Fruit fly (Drosophila melanogaster) whole organism, embryonic: ENCODE measurements around the gene jhamt.

Source experiments
- BEAF-32 ChIP-seq: fragments of 200-800 bp; sonication (Bioruptor generic); optimal IDR thresholded peaks from 3 replicates; lab custom pipeline; 2017; ENCODE audit warnings: missing biosample characterization, missing genetic modification characterization, mild to moderate bottlenecking, moderate library complexity, missing genetic modification reagents
- CG10274 ChIP-seq: fragments of 200-800 bp; sonication (Bioruptor generic); optimal IDR thresholded peaks from 3 replicates; lab custom pipeline; 2017; ENCODE audit warnings: missing biosample characterization, mild to moderate bottlenecking, missing genetic modification characterization
- CG11723 ChIP-seq: fragments of 200-800 bp; sonication (Bioruptor generic); optimal IDR thresholded peaks from 2 replicates; lab custom pipeline; 2017; ENCODE audit warnings: missing biosample characterization, mild to moderate bottlenecking, missing genetic modification characterization
- CG12236 ChIP-seq: fragments of 200-800 bp; sonication (Bioruptor generic); optimal IDR thresholded peaks from 2 replicates; lab custom pipeline; 2016; ENCODE audit warnings: missing biosample characterization, missing genetic modification characterization
- CG13296 ChIP-seq: fragments of 200-800 bp; sonication (Bioruptor generic); optimal IDR thresholded peaks from 3 replicates; lab custom pipeline; 2018; ENCODE audit warnings: missing biosample characterization, mild to moderate bottlenecking, missing genetic modification characterization
- CG15696 ChIP-seq: fragments of 200-800 bp; sonication (Bioruptor generic); optimal IDR thresholded peaks from 2 replicates; lab custom pipeline; 2019; ENCODE audit warnings: missing biosample characterization, mild to moderate bottlenecking, missing genetic modification characterization, moderate library complexity
- CG1603 ChIP-seq: fragments of 200-800 bp; sonication (Bioruptor generic); optimal IDR thresholded peaks from 2 replicates; lab custom pipeline; 2019; ENCODE audit warnings: missing biosample characterization, mild to moderate bottlenecking, missing genetic modification characterization, moderate library complexity
- CG30020 ChIP-seq: fragments of 200-800 bp; optimal IDR thresholded peaks from 2 replicates; lab custom pipeline; 2019; ENCODE audit warnings: missing biosample characterization, mild to moderate bottlenecking, missing genetic modification characterization, moderate library complexity
- CG33213 ChIP-seq: fragments of 200-800 bp; sonication (Bioruptor generic); optimal IDR thresholded peaks from 3 replicates; lab custom pipeline; 2016; ENCODE audit warnings: missing biosample characterization, missing genetic modification characterization
- CG33557 ChIP-seq: fragments of 200-800 bp; sonication (Bioruptor generic); optimal IDR thresholded peaks from 2 replicates; lab custom pipeline; 2019; ENCODE audit warnings: missing biosample characterization, mild to moderate bottlenecking, missing genetic modification characterization, moderate library complexity
- CG5953 ChIP-seq: fragments of 200-800 bp; sonication (Bioruptor generic); IDR thresholded peaks from 2 replicates; pipeline ENCODE4 v1.3.6; 2022; ENCODE audit warnings: missing biosample characterization, missing genetic modification characterization
- CG6272 ChIP-seq: fragments of 200-800 bp; sonication (Bioruptor generic); IDR thresholded peaks from 2 replicates; pipeline ENCODE4 v1.3.6; 2022; ENCODE audit warnings: missing biosample characterization, missing genetic modification characterization
- CG6654 ChIP-seq: fragments of 200-800 bp; sonication (Bioruptor generic); optimal IDR thresholded peaks from 2 replicates; lab custom pipeline; 2017; ENCODE audit warnings: missing biosample characterization, mild to moderate bottlenecking, missing genetic modification characterization
- CG7271 ChIP-seq: fragments of 200-800 bp; sonication (Bioruptor generic); optimal IDR thresholded peaks from 2 replicates; lab custom pipeline; 2018; ENCODE audit warnings: missing biosample characterization, mild to moderate bottlenecking, missing genetic modification characterization, moderate library complexity
- Dip3 ChIP-seq: fragments of 200-800 bp; sonication (Bioruptor generic); optimal IDR thresholded peaks from 3 replicates; lab custom pipeline; 2016; ENCODE audit warnings: missing biosample characterization, missing genetic modification characterization
- Doc2 ChIP-seq: fragments of 200-800 bp; sonication (Bioruptor generic); IDR thresholded peaks from 2 replicates; pipeline ENCODE4 v1.3.6; 2022; ENCODE audit warnings: missing biosample characterization, missing genetic modification characterization
- Dref ChIP-seq: fragments of 200-800 bp; sonication (Bioruptor generic); IDR thresholded peaks from 2 replicates; pipeline ENCODE4 v1.3.6; 2022; ENCODE audit warnings: missing biosample characterization, missing genetic modification characterization
- Gsc ChIP-seq: fragments of 200-800 bp; sonication (Bioruptor generic); IDR thresholded peaks from 2 replicates; pipeline ENCODE4 v1.3.6; 2022; ENCODE audit warnings: missing biosample characterization, missing genetic modification characterization
- HLH54F ChIP-seq: fragments of 200-800 bp; sonication (Bioruptor generic); optimal IDR thresholded peaks from 3 replicates; lab custom pipeline; 2016; ENCODE audit warnings: missing biosample characterization, missing genetic modification characterization
- Hmr ChIP-seq: fragments of 200-800 bp; sonication (Bioruptor generic); optimal IDR thresholded peaks from 3 replicates; lab custom pipeline; 2017; ENCODE audit warnings: mild to moderate bottlenecking, missing biosample characterization, missing genetic modification reagents, missing genetic modification characterization
- Hr3 ChIP-seq: fragments of 200-800 bp; sonication (Bioruptor generic); optimal IDR thresholded peaks from 3 replicates; lab custom pipeline; 2016; ENCODE audit warnings: missing biosample characterization, missing genetic modification characterization
- Kr ChIP-seq: fragments of 200-800 bp; sonication (Bioruptor generic); optimal IDR thresholded peaks from 2 replicates; lab custom pipeline; 2017; ENCODE audit warnings: missing biosample characterization, mild to moderate bottlenecking, missing genetic modification characterization
- MESR4 ChIP-seq: fragments of 200-800 bp; sonication (Bioruptor generic); optimal IDR thresholded peaks from 2 replicates; lab custom pipeline; 2018; ENCODE audit warnings: missing biosample characterization, mild to moderate bottlenecking, missing genetic modification characterization, moderate library complexity
- MTF-1 ChIP-seq: fragments of 200-800 bp; sonication (Bioruptor generic); optimal IDR thresholded peaks from 2 replicates; lab custom pipeline; 2018; ENCODE audit warnings: missing biosample characterization, mild to moderate bottlenecking, missing genetic modification characterization, borderline replicate concordance
- Mes4 ChIP-seq: fragments of 200-800 bp; sonication (Bioruptor generic); optimal IDR thresholded peaks from 2 replicates; lab custom pipeline; 2016; ENCODE audit warnings: missing biosample characterization, missing genetic modification characterization
- NC2α ChIP-seq: fragments of 200-800 bp; sonication (Bioruptor generic); optimal IDR thresholded peaks from 2 replicates; lab custom pipeline; 2016; ENCODE audit warnings: missing biosample characterization, missing genetic modification characterization
- NK7.1 ChIP-seq: fragments of 200-800 bp; sonication (Bioruptor generic); optimal IDR thresholded peaks from 3 replicates; lab custom pipeline; 2016; ENCODE audit warnings: missing biosample characterization, missing genetic modification characterization
- Nf-YC ChIP-seq: fragments of 200-800 bp; optimal IDR thresholded peaks from 3 replicates; lab custom pipeline; 2019; ENCODE audit warnings: missing biosample characterization, mild to moderate bottlenecking, missing genetic modification characterization, moderate library complexity
- Oaz ChIP-seq: fragments of 200-800 bp; sonication (Bioruptor generic); IDR thresholded peaks from 2 replicates; pipeline ENCODE4 v1.3.6; 2022; ENCODE audit warnings: missing biosample characterization, missing genetic modification characterization
- Taf1 ChIP-seq: fragments of 200-800 bp; sonication (Bioruptor generic); IDR thresholded peaks from 2 replicates; pipeline ENCODE4 v1.3.6; 2022; ENCODE audit warnings: missing biosample characterization, missing genetic modification characterization
- Xrp1 ChIP-seq: fragments of 200-800 bp; sonication (Bioruptor generic); IDR thresholded peaks from 2 replicates; pipeline ENCODE4 v1.3.6; 2022; ENCODE audit warnings: missing biosample characterization, missing genetic modification characterization
- YL-1 ChIP-seq: fragments of 200-800 bp; sonication (Bioruptor generic); optimal IDR thresholded peaks from 3 replicates; lab custom pipeline; 2017; ENCODE audit warnings: missing biosample characterization, mild to moderate bottlenecking, missing genetic modification characterization
- ap ChIP-seq: fragments of 200-800 bp; sonication (Bioruptor generic); IDR thresholded peaks from 2 replicates; pipeline ENCODE4 v1.3.6; 2022; ENCODE audit warnings: missing biosample characterization, missing genetic modification characterization
- bab2 ChIP-seq: fragments of 200-800 bp; sonication (Bioruptor generic); optimal IDR thresholded peaks from 2 replicates; lab custom pipeline; 2016; ENCODE audit warnings: missing biosample characterization, missing genetic modification characterization
- crp ChIP-seq, 2 experiments: fragments of 200-800 bp; sonication (Bioruptor generic); optimal IDR thresholded peaks; 2 replicates in 1 of 2; 3 replicates in 1 of 2; lab custom pipeline; 2017; ENCODE audit warnings: missing biosample characterization in 2 of 2, missing genetic modification characterization in 2 of 2, mild to moderate bottlenecking in 1 of 2, moderate library complexity in 1 of 2
- dpn ChIP-seq, 2 experiments: fragments of 200-800 bp; sonication (Bioruptor generic); optimal IDR thresholded peaks; 3 replicates each; lab custom pipeline; 2016; ENCODE audit warnings: missing biosample characterization in 2 of 2, missing genetic modification characterization in 2 of 2
- esg ChIP-seq: fragments of 200-800 bp; sonication (Bioruptor generic); conservative IDR thresholded peaks from 2 replicates; pipeline ENCODE4 v1.3.6; 2022; ENCODE audit warnings: missing biosample characterization, missing genetic modification characterization
- ham ChIP-seq: fragments of 200-800 bp; sonication (Bioruptor generic); IDR thresholded peaks from 2 replicates; pipeline ENCODE4 v1.3.6; 2022; ENCODE audit warnings: missing biosample characterization, missing genetic modification characterization
- hbn ChIP-seq: fragments of 200-800 bp; sonication (Bioruptor generic); IDR thresholded peaks from 2 replicates; pipeline ENCODE4 v1.3.6; 2022; ENCODE audit warnings: missing biosample characterization, missing genetic modification characterization; ENCODE audit not compliant: partially characterized antibody
- lbe ChIP-seq: fragments of 200-800 bp; sonication (Bioruptor generic); optimal IDR thresholded peaks from 2 replicates; lab custom pipeline; 2016; ENCODE audit warnings: missing biosample characterization, mild to moderate bottlenecking, missing genetic modification characterization
- nerfin-1 ChIP-seq: fragments of 200-800 bp; sonication (Bioruptor generic); optimal IDR thresholded peaks from 3 replicates; lab custom pipeline; 2019; ENCODE audit warnings: missing biosample characterization, mild to moderate bottlenecking, missing genetic modification characterization, moderate library complexity
- pho ChIP-seq: fragments of 200-800 bp; sonication (Bioruptor generic); optimal IDR thresholded peaks from 2 replicates; lab custom pipeline; 2016; ENCODE audit warnings: missing biosample characterization, missing genetic modification characterization
- pnt ChIP-seq: fragments of 200-800 bp; sonication (Bioruptor generic); optimal IDR thresholded peaks from 3 replicates; lab custom pipeline; 2016; ENCODE audit warnings: missing biosample characterization, missing genetic modification characterization
- pzg ChIP-seq: fragments of 200-800 bp; sonication (Bioruptor generic); optimal IDR thresholded peaks from 3 replicates; lab custom pipeline; 2018; ENCODE audit warnings: missing biosample characterization, mild to moderate bottlenecking, missing genetic modification characterization, moderate library complexity
- rib ChIP-seq: fragments of 200-800 bp; sonication (Bioruptor generic); IDR thresholded peaks from 2 replicates; pipeline ENCODE4 v1.3.6; 2022; ENCODE audit warnings: missing biosample characterization, missing genetic modification characterization
- stwl ChIP-seq: fragments of 200-800 bp; sonication (Bioruptor generic); optimal IDR thresholded peaks from 3 replicates; lab custom pipeline; 2018; ENCODE audit warnings: missing biosample characterization, mild to moderate bottlenecking, missing genetic modification characterization, moderate library complexity
- toy ChIP-seq: fragments of 200-800 bp; sonication (Bioruptor generic); IDR thresholded peaks from 2 replicates; pipeline ENCODE4 v1.3.6; 2022; ENCODE audit warnings: missing biosample characterization, missing genetic modification characterization
- trh ChIP-seq: fragments of 200-800 bp; sonication (Bioruptor generic); optimal IDR thresholded peaks from 2 replicates; lab custom pipeline; 2016; ENCODE audit warnings: missing biosample characterization, missing genetic modification characterization
- twi ChIP-seq: fragments of 200-800 bp; optimal IDR thresholded peaks from 2 replicates; lab custom pipeline; 2019; ENCODE audit warnings: missing biosample characterization, mild to moderate bottlenecking, missing genetic modification characterization, moderate library complexity
- wor ChIP-seq: fragments of 200-800 bp; sonication (Bioruptor generic); IDR thresholded peaks from 2 replicates; pipeline ENCODE4 v1.3.6; 2022; ENCODE audit warnings: missing biosample characterization, missing genetic modification characterization

jhamt gene

dm6 chr2L:16326892-16327291, 38.8 kb upstream of the jhamt start, which contains the start of gene CG4278 (continued):
- TF ChIP-seq CG1603 = peak; percentile 42
- TF ChIP-seq toy (GFP tag; lab: Robert Waterston, UW) = no peak
- TF ChIP-seq pzg (GFP tag; lab: Kevin White, UChicago) = peak; percentile 44
- peak; percentile 0 for TF ChIP-seq CG30020 (tag; lab: Kevin White, UChicago)
- no peak for TF ChIP-seq CG6654 (GFP tag; lab: Kevin White, UChicago)
- TF ChIP-seq BEAF-32 (GFP tag; lab: Kevin White, UChicago) = peak; percentile 13
- peak; percentile 25 for TF ChIP-seq MESR4 (GFP tag; lab: Kevin White, UChicago)
- peak; percentile 24 to 90 for TF ChIP-seq crp (GFP tag; optimal IDR thresholded peaks at IDR 0.05; lab: Kevin White, UChicago)
- no peak for TF ChIP-seq Xrp1
- no peak for TF ChIP-seq rib (GFP tag; lab: Robert Waterston, UW)

dm6 chr2L:16329102-16329520, 36.6 kb upstream of the jhamt start, which contains the start of gene mRpL4:
TSS of gene mRpL4 (minus strand) at chr2L:16329132.
- TF ChIP-seq dpn (GFP tag; optimal IDR thresholded peaks at IDR 0.05; lab: Kevin White, UChicago) (peak; percentile 79 to 84), bab2 (GFP tag; lab: Kevin White, UChicago) (peak; percentile 70), CG13296 (GFP tag; lab: Kevin White, UChicago) (peak; percentile 48), trh (GFP tag; lab: Kevin White, UChicago) (peak; percentile 54), Nf-YC (tag; lab: Kevin White, UChicago) (no peak), HLH54F (GFP tag; lab: Kevin White, UChicago) (peak; percentile 82), lbe (GFP tag; lab: Kevin White, UChicago) (no peak), CG5953 (GFP tag; lab: Robert Waterston, UW) (peak; percentile 51; the same call in 1 of the 2 replicates), CG7271 (no peak), YL-1 (peak; percentile 28), CG10274 (GFP tag; lab: Kevin White, UChicago) (no peak), nerfin-1 (no peak), CG33213 (GFP tag; lab: Kevin White, UChicago) (peak; percentile 26), Kr (no peak), NC2α (GFP tag; lab: Kevin White, UChicago) (peak; percentile 13), Mes4 (GFP tag; lab: Kevin White, UChicago) (peak; percentile 36), hbn (GFP tag; lab: Robert Waterston, UW) (peak; percentile 99), Dip3 (GFP tag; lab: Kevin White, UChicago) (peak; percentile 89), CG12236 (GFP tag; lab: Kevin White, UChicago) (peak; percentile 2), pnt (GFP tag; lab: Kevin White, UChicago) (peak; percentile 75), MTF-1 (GFP tag; lab: Kevin White, UChicago) (no peak), CG33557 (peak; percentile 4), Gsc (GFP tag; lab: Robert Waterston, UW) (no peak), NK7.1 (GFP tag; lab: Kevin White, UChicago) (no peak), Doc2 (GFP tag; lab: Robert Waterston, UW) (no peak), CG11723 (no peak), Oaz (GFP tag; lab: Robert Waterston, UW) (peak; percentile 58), wor (GFP tag; lab: Robert Waterston, UW) (no peak), stwl (tag; lab: Kevin White, UChicago) (peak; percentile 82), CG6272 (GFP tag; lab: Robert Waterston, UW) (peak; percentile 74), ap (no peak), ham (GFP tag; lab: Robert Waterston, UW) (no peak), CG1603 (peak; percentile 77), Hr3 (GFP tag; lab: Kevin White, UChicago) (peak; percentile 79), esg (GFP tag; lab: Robert Waterston, UW) (peak; percentile 31; the same call in 1 of the 2 replicates), Hmr (GFP tag; lab: Kevin White, UChicago) (no peak), twi (peak; percentile 25), Taf1 (peak; percentile 49; the same call in 1 of the 2 replicates), CG15696 (tag; lab: Kevin White, UChicago) (peak; percentile 47), Dref (GFP tag; lab: Robert Waterston, UW) (peak; percentile 97), pho (GFP tag; lab: Kevin White, UChicago) (peak; percentile 75)
